Worm (Caenorhabditis elegans): ENCODE measurements around the gene F11D11.4.
"Not testable (repeated sequence)": the region's sequence is repeated elsewhere in the genome, so short reads cannot be mapped to it uniquely, and the experiment has no call there.

Gene F11D11.4

ce11 chrV:18748726-18749125, 12.5 kb upstream of the F11D11.4 start, which contains the start of gene clec-252:
Gene clec-252 (minus strand): TSS chrV:18748826.
- TF ChIP-seq sdz-12 (GFP tag; optimal IDR thresholded peaks at IDR 0.05) (no peak), unc-62 (GFP tag; optimal IDR thresholded peaks at IDR 0.05 in 1 of 2) (peak in 1 of 2 experiments; percentile 41), unc-62 (tag; optimal IDR thresholded peaks at IDR 0.05) (no peak)

DNA sequence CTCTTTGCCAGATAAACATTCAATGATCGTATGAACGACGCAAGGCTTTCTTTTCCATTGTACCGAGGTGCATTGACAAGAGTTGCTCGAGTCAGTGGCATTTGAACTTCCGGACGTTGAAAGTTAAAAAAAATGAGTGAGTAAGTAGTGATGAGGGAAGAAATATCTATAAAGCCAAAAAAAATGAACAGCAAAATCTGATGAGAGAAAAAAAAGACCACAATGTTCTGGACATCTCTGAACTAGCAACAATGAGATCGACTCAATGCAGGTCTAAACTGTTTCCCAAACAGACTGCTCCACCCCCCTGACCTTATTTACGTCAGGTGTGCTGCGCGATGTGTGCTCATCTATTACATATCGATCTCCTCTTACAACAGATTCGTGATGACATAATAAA, 10.7 kb upstream of the F11D11.4 start, which contains the start of the genes F11D11.21 and F11D11.12:
TSS of gene F11D11.21 (minus strand) at position 101 of the 400 bp plus-strand sequence.
TSS of gene F11D11.12 (minus strand) at position 238 of the 400 bp plus-strand sequence.
- TF ChIP-seq unc-62 (GFP tag; optimal IDR thresholded peaks at IDR 0.05 in 1 of 2) (peak in 1 of 2 experiments; percentile 17), unc-62 (tag; optimal IDR thresholded peaks at IDR 0.05) (no peak), sdz-12 (GFP tag; optimal IDR thresholded peaks at IDR 0.05) (no peak), spr-3 (GFP tag; optimal IDR thresholded peaks at IDR 0.05) (no peak), D1046.2 (GFP tag; IDR thresholded peaks at IDR 0.05) (no peak)

DNA sequence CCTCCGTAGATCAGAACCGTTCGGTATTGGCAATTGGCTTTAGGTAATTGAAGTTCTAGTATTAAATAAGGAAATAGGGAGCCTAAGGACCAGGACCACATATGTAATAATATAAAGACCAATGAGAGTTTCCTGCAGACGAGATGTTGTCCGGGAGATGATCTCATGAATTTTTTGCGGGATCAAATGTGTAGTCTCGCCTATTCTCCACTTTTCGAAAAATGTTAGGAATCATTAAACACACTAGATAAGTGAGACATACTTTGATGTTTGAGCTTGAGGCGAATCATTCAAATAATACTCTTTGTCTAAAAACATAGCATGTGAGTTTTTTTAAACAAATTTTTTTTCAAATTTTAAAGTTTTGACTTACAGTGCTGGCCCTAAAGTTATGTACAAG, 8.1 kb upstream of the F11D11.4 start, which contains the start of gene F11D11.6:
TSS of gene F11D11.6 (minus strand) at position 101 of the 400 bp plus-strand sequence.
- no peak for TF ChIP-seq nhr-42 (GFP tag; IDR thresholded peaks at IDR 0.05)
- no peak for TF ChIP-seq snpc-4 (tag; optimal IDR thresholded peaks at IDR 0.05)
- no peak for TF ChIP-seq mdl-1 (tag; optimal IDR thresholded peaks at IDR 0.05)

- not testable (repeated sequence) for TF ChIP-seq R02D3.7 (tag; optimal IDR thresholded peaks at IDR 0.05); sdz-12 (GFP tag; optimal IDR thresholded peaks at IDR 0.05); fos-1 (tag; optimal IDR thresholded peaks at IDR 0.05)
Observed at ce11 chrV:18754328-18754727, 6.8 kb upstream of the F11D11.4 start, which contains the start of gene clec-254. Gene clec-254 (minus strand): TSS chrV:18754428.

- no peak for TF ChIP-seq ceh-82 (tag; optimal IDR thresholded peaks at IDR 0.05)
- TF ChIP-seq hlh-30 (tag; optimal IDR thresholded peaks at IDR 0.05; ENCODE audit: insufficient read depth), result no peak
- no peak for TF ChIP-seq T20F7.1 (GFP tag; optimal IDR thresholded peaks at IDR 0.05)
- no peak for TF ChIP-seq ceh-62 (tag; optimal IDR thresholded peaks at IDR 0.05)
- no peak for TF ChIP-seq nhr-11 (tag; optimal IDR thresholded peaks at IDR 0.05)
- no peak for TF ChIP-seq duxl-1 (tag; optimal IDR thresholded peaks at IDR 0.05; ENCODE audit: poor library complexity)
- no peak for TF ChIP-seq Y5F2A.4 (GFP tag; optimal IDR thresholded peaks at IDR 0.05)
- no peak for TF ChIP-seq D1046.2 (GFP tag; IDR thresholded peaks at IDR 0.05)
- no peak for TF ChIP-seq Y48G9A.11 (GFP tag; IDR thresholded peaks at IDR 0.05)
Observed at ce11 chrV:18760174-18760573, 1.0 kb upstream of the F11D11.4 start, which contains the start of gene F11D11.3. Gene F11D11.3 (minus strand): TSS chrV:18760274.

DNA sequence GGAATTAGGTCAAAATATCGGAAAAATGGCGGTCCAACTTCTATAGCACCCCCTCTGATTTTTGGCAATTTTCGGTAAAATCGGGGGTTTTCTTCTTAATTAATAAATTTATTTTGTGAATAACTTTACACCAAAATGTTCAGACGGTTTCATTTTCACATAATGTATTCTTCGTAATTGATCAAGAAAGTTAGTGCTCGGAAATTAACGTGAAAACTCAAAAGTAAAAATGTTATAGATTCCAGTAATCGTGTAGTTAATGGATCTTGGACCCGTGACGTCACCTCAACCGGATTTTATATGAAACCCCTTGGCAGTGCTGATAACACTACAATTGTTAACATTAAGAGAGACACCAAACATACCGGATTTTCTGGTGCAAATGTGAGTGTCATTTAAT, 866 bp downstream of the F11D11.4 start, which contains the start of gene F11D11.22:
TSS of gene F11D11.22 (plus strand) at position 301 of the 400 bp plus-strand sequence.
- TF ChIP-seq F26F4.8 (GFP tag; conservative IDR thresholded peaks at IDR 0.05); nhr-111 (GFP tag; optimal IDR thresholded peaks at IDR 0.05); tra-1 (GFP tag; IDR thresholded peaks at IDR 0.05): not testable (repeated sequence)

ce11 chrV:18769902-18770301, 8.7 kb downstream of the F11D11.4 start:
- TF ChIP-seq unc-62 (GFP tag; optimal IDR thresholded peaks at IDR 0.05 in 1 of 2), result peak in 1 of 2 experiments; percentile 93
- TF ChIP-seq unc-62 (tag; optimal IDR thresholded peaks at IDR 0.05), result no peak
- no peak for TF ChIP-seq nhr-102 (tag; optimal IDR thresholded peaks at IDR 0.05)

DNA sequence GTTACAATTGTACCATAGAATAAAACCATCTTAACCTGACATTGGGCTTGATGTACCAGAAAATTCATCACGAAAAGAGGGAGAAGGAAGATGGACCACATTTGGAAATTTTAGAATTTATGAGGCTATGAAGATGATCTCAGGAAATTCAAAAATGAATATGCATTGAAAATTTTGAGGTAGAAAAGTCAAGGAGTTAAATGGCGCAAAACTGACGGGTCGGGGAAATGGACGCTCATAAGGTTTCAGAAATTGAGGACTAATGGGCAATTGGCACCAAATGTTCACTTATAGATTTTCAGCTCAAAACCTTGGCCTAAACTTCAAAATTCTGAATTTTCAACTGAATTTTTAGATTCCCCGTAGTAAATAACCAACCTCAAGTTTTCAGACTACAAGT, 9.4 kb downstream of the F11D11.4 start, which contains the start of gene clec-255:
TSS of gene clec-255 (minus strand) at position 101 of the 400 bp plus-strand sequence.
- TF ChIP-seq D1046.2 (GFP tag; IDR thresholded peaks at IDR 0.05) (no peak), aha-1 (tag) (peak; percentile 3)

DNA sequence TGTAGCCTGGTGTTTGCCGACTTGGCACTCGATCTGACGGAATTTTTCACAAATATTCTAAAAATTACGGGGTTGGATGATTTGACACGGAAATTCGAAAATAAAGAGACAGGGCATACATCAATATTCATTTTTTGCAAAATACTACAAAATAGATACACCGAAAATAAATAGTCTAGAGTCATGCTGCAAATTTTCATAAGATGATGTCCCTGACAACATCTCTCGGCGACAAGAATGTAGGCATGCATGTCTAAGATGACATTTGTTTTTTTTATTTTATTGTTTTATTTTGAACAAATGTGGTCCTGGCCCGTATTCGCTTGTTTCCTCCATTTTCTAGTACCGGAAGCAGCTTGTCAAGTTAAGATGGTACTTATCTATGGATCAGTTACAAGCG, 10.2 kb downstream of the F11D11.4 start, which contains the start of gene clec-256:
TSS of gene clec-256 (plus strand) at position 301 of the 400 bp plus-strand sequence.
- TF ChIP-seq lin-15B (tag; optimal IDR thresholded peaks at IDR 0.05) (no peak), set-16 (GFP tag; IDR thresholded peaks at IDR 0.05) (no peak), zip-2 (tag; optimal IDR thresholded peaks at IDR 0.05) (no peak), lin-38 (GFP tag; IDR thresholded peaks at IDR 0.05) (no peak), zfp-2 (tag; optimal IDR thresholded peaks at IDR 0.05) (no peak), nhr-237 (tag; optimal IDR thresholded peaks at IDR 0.05) (no peak), pha-4 (GFP tag; IDR thresholded peaks at IDR 0.05) (no peak), pha-4 (tag; optimal IDR thresholded peaks at IDR 0.05) (no peak), attf-4 (tag; optimal IDR thresholded peaks at IDR 0.05) (no peak), ceh-28 (tag; optimal IDR thresholded peaks at IDR 0.05) (no peak), mes-2 (tag; optimal IDR thresholded peaks at IDR 0.05; ENCODE audit: poor library complexity, severe bottlenecking) (no peak)

Data from whole organism, L4 larva.